Worm (Caenorhabditis elegans): Measurements from ENCODE around the gene K07D4.5.

Gene K07D4.5

DNA sequence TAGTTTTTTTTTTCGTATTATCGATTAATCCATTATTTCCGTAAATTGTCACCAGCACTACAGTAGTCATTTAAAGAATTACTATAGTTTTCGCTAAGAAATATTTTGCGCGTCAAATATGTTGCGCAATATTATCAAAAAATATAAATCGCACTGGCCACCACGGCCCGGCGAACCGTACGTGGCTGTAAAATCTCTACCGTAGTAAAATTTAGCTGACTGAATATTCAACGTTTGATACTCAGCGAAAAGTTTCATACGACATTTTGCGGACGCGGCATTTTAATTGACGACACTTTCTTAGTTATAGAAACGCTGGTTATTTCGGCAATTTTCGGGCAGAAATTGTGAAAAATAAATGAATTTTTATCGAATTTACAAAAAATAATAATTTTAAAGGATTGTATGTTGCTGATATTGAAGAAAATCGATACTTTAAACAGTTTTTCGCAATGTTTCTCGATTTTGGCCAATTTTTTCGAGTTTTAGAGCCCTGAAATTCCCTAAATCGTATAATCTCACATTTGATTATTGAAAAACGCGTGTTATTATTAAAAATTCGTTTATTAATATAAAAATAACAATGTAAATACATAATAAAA, 22.6 kb upstream of the K07D4.5 start:
- TF ChIP-seq tbx-37 (GFP tag; conservative IDR thresholded peaks at IDR 0.05) (peak; percentile 56), flt-1 (GFP tag; IDR thresholded peaks at IDR 0.05) (0 out of 2 replicates have a peak, but pooled peaks have one; percentile 26), pes-1 (GFP tag; IDR thresholded peaks at IDR 0.05) (peak; percentile 65)

DNA sequence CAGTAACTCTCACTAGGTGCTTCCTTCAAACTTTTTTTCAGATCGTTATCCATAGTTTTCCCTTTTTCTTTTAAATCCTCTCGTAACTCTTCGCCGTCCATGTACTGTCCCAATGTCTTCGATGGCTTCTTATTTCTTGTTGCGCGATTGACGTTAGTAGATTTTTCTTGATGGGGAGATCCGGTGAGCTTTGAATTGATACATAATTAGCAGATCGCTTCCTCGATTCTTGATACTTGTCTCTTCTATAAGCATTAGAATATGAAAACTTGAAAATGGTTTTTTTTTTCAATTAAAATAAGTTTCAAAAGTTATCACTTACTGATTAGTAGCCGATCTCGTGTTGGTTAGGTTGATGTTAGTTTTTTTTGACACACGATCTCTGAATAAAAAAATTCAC, 20.0 kb upstream of the K07D4.5 start, which contains the start of gene K07D4.2:
Gene K07D4.2 (minus strand): TSS at position 101 of the 400 bp plus-strand sequence.
- TF ChIP-seq tra-4 (tag; optimal IDR thresholded peaks at IDR 0.05) (no peak), sea-1 (GFP tag; conservative IDR thresholded peaks at IDR 0.05) (no peak), ceh-13 (GFP tag; optimal IDR thresholded peaks at IDR 0.05) (no peak)

DNA sequence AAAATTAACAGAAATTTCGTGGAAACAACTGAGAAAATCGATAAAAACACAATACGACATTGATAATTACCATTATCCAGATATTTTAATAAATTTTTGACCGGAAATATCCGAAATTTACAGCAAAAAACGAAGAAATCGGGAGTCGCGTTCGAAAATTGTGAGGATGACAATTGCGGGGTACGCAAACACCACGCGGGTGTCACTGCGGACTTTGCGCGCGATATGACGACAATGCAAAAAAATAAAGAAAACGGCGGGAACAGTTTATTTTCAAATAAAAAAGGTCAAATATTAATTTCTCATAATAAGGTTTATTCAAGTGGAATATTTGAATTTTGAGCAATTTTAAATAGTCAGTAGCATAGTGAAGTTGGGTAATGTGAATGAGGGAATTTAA, 19.0 kb upstream of the K07D4.5 start, which contains the start of gene rpn-11:
Gene rpn-11 (minus strand): TSS at position 198 of the 400 bp plus-strand sequence.
- no peak for TF ChIP-seq sea-1 (GFP tag; conservative IDR thresholded peaks at IDR 0.05)
- TF ChIP-seq hnd-1 (tag; optimal IDR thresholded peaks at IDR 0.05): no peak
- peak; percentile 30 for TF ChIP-seq F13C5.2 (tag; optimal IDR thresholded peaks at IDR 0.05)

DNA sequence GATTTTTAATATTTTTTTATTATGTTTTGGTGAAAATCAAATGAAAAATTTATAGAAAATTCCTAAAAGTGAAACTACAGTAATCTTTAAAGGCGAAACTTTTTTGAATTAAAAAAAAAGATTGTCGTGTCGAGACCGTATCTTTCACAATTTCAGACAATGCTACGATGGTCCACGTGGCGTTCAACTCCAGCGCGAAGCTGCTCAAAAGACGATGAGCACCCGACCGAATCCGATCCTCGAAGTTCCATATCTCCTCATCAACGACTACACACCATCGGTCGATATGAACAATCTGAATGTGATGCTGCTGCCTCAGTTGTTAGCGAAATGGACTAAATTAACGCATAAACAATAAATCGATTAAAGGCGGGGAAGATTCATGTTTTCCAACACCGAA, 17.3 kb upstream of the K07D4.5 start:
- TF ChIP-seq tra-4 (tag; optimal IDR thresholded peaks at IDR 0.05) (no peak), hmg-4 (GFP tag; optimal IDR thresholded peaks at IDR 0.05) (no peak), scrt-1 (GFP tag; IDR thresholded peaks at IDR 0.05) (no peak), aly-1 (tag; optimal IDR thresholded peaks at IDR 0.05) (no peak), sea-1 (GFP tag; conservative IDR thresholded peaks at IDR 0.05) (no peak), flt-1 (GFP tag; IDR thresholded peaks at IDR 0.05) (no peak), hmbx-1 (tag; optimal IDR thresholded peaks at IDR 0.05) (no peak), tbx-37 (GFP tag; conservative IDR thresholded peaks at IDR 0.05) (no peak), F13C5.2 (tag; optimal IDR thresholded peaks at IDR 0.05) (no peak), ama-1 (optimal IDR thresholded peaks at IDR 0.05) (no peak), B0310.2 (tag; optimal IDR thresholded peaks at IDR 0.05) (no peak)

DNA sequence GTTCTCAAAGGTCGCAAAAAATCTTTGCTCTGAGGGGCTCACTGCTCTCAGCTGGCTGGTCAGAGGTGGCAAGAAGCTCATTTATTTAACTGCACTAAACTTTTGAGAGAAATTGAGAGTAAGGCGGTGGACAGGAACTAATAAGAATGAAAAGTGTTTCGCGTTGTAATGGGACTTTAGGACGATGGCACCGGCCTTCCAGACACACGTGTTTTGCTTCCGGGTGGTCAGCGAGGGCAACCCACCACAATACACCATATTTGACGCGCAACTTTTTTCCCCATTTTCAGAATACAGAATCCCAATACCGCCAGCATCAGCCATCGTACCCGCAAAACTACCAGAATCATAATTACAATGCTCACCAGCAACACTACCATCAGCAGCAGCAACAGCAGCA, 14.7 kb upstream of the K07D4.5 start:
- TF ChIP-seq sea-1 (GFP tag; conservative IDR thresholded peaks at IDR 0.05) (no peak), pes-1 (GFP tag; IDR thresholded peaks at IDR 0.05) (no peak), flt-1 (GFP tag; IDR thresholded peaks at IDR 0.05) (no peak), ets-7 (tag; optimal IDR thresholded peaks at IDR 0.05) (no peak), ceh-13 (GFP tag; optimal IDR thresholded peaks at IDR 0.05) (no peak), tbx-37 (GFP tag; conservative IDR thresholded peaks at IDR 0.05) (no peak), tra-4 (tag; optimal IDR thresholded peaks at IDR 0.05) (no peak), F13C5.2 (tag; optimal IDR thresholded peaks at IDR 0.05) (no peak)

DNA sequence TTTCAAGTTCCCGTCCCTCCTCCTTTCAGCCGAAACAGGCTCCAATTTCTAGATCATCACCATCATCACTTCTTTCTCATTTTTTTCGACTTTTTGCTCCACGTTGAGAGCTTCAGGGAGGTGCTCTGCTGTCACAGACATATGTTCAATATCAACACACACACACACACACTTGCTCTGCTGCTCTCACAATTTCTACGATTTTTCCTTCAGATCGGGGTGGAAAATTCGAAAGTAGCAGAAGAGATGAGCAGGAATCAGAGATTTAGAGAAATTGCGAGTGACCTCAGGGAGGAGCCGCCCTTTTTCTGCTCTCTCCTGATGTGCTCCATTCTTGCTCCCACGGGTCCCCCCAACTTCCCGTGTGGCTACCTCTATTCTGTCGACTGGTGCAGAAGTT, 13.2 kb upstream of the K07D4.5 start, which contains the start of gene pqn-48:
Gene pqn-48 (plus strand): TSS at position 344 of the 400 bp plus-strand sequence.
- TF ChIP-seq pes-1 (GFP tag; IDR thresholded peaks at IDR 0.05) (no peak), ama-1 (optimal IDR thresholded peaks at IDR 0.05) (no peak), tra-4 (tag; optimal IDR thresholded peaks at IDR 0.05) (no peak), tbx-37 (GFP tag; conservative IDR thresholded peaks at IDR 0.05) (no peak)

DNA sequence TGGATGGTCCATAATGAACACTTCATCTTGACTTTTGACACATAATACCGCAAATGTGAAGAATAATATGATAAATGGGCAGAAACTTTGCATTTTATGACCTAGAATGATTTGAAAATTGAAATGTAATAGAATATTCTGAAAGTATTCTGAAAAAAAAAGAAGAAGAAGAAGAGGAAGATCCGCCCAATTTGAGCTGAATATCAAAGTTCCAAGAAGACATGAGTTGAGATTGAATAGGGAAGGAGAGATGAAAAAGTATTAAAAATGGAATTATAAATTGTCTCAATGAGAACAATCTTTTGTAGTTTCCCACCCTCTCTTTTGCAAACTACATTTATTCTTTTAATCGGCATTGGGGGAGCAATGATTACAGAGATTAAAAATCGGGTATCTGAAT, 6.9 kb upstream of the K07D4.5 start, which contains the start of gene K07D4.4:
Gene K07D4.4 (minus strand): TSS at position 101 of the 400 bp plus-strand sequence.
- TF ChIP-seq aly-1 (tag; optimal IDR thresholded peaks at IDR 0.05): no peak
- TF ChIP-seq flt-1 (GFP tag; IDR thresholded peaks at IDR 0.05): no peak
- TF ChIP-seq ceh-36 (tag; optimal IDR thresholded peaks at IDR 0.05): no peak
- no peak for TF ChIP-seq scrt-1 (GFP tag; IDR thresholded peaks at IDR 0.05)
- TF ChIP-seq ceh-13 (GFP tag; optimal IDR thresholded peaks at IDR 0.05): no peak
- TF ChIP-seq ets-7 (tag; optimal IDR thresholded peaks at IDR 0.05): no peak
- no peak for TF ChIP-seq pes-1 (GFP tag; IDR thresholded peaks at IDR 0.05)
- no peak for TF ChIP-seq hmbx-1 (tag; optimal IDR thresholded peaks at IDR 0.05)
- TF ChIP-seq tbx-11 (GFP tag; IDR thresholded peaks at IDR 0.05): no peak

DNA sequence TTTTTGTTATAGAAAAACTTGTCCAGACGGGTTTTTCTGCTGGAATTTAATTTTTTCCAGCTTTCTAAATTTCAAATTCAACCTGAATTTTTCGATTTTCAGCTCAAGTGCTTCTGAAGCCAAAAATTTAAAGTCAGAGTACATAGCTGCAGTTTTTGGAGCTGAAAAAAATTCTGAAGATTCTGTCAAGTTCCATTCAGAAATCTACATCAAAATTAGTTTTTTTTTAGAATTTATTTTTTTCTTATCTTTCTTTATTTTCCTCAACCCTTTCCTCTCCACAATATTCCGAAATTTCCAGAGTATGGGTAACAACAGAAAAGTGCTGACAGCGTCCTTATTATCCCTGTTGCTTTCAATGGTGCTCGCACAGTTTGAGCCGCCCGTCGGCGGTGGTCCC, 2.9 kb upstream of the K07D4.5 start, which contains the start of gene K07D4.9:
Gene K07D4.9 (plus strand): TSS at position 301 of the 400 bp plus-strand sequence.
- no peak for TF ChIP-seq tra-4 (tag; optimal IDR thresholded peaks at IDR 0.05)
- TF ChIP-seq F13C5.2 (tag; optimal IDR thresholded peaks at IDR 0.05): no peak
- TF ChIP-seq ets-7 (tag; optimal IDR thresholded peaks at IDR 0.05): no peak
- no peak for TF ChIP-seq ama-1 (optimal IDR thresholded peaks at IDR 0.05)
- TF ChIP-seq ceh-13 (GFP tag; optimal IDR thresholded peaks at IDR 0.05): no peak
- no peak for TF ChIP-seq B0310.2 (tag; optimal IDR thresholded peaks at IDR 0.05)
- no peak for TF ChIP-seq pes-1 (GFP tag; IDR thresholded peaks at IDR 0.05)
- no peak for TF ChIP-seq tbx-11 (GFP tag; IDR thresholded peaks at IDR 0.05)
- no peak for TF ChIP-seq hmg-4 (GFP tag; optimal IDR thresholded peaks at IDR 0.05)
- no peak for TF ChIP-seq sea-1 (GFP tag; conservative IDR thresholded peaks at IDR 0.05)
- no peak for TF ChIP-seq scrt-1 (GFP tag; IDR thresholded peaks at IDR 0.05)
- TF ChIP-seq tbx-37 (GFP tag; conservative IDR thresholded peaks at IDR 0.05): no peak
- no peak for TF ChIP-seq flt-1 (GFP tag; IDR thresholded peaks at IDR 0.05)
- TF ChIP-seq ceh-36 (tag; optimal IDR thresholded peaks at IDR 0.05): no peak

DNA sequence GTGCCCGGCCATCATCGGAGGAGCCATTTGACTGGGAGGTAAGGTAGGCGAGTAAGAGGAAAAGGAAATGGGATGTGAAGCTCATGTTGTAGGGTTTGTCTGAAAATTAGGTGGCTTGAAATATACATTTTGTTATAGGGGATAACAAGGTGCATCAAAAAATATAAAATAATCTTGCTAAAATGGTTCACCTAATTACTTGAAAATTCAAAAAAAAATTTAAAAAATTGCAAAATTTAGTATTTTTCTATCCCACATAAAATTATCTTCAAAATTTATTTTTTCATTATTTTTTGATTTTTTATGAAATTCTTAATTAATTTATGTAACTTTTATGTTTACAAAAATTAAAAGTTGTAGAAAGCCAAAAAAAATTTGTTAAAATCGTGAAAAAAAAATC, 6.7 kb downstream of the K07D4.5 start, which contains the start of gene K07D4.6:
Gene K07D4.6 (minus strand): TSS at position 101 of the 400 bp plus-strand sequence.
- TF ChIP-seq hmbx-1 (tag; optimal IDR thresholded peaks at IDR 0.05) (no peak), B0310.2 (tag; optimal IDR thresholded peaks at IDR 0.05) (no peak), ama-1 (optimal IDR thresholded peaks at IDR 0.05) (no peak), ceh-13 (GFP tag; optimal IDR thresholded peaks at IDR 0.05) (no peak), F13C5.2 (tag; optimal IDR thresholded peaks at IDR 0.05) (no peak), sea-1 (GFP tag; conservative IDR thresholded peaks at IDR 0.05) (no peak), ceh-36 (tag; optimal IDR thresholded peaks at IDR 0.05) (no peak), flt-1 (GFP tag; IDR thresholded peaks at IDR 0.05) (no peak), tra-4 (tag; optimal IDR thresholded peaks at IDR 0.05) (no peak), hmg-4 (GFP tag; optimal IDR thresholded peaks at IDR 0.05) (no peak), ets-7 (tag; optimal IDR thresholded peaks at IDR 0.05) (no peak), scrt-1 (GFP tag; IDR thresholded peaks at IDR 0.05) (no peak), aly-1 (tag; optimal IDR thresholded peaks at IDR 0.05) (no peak), hnd-1 (tag; optimal IDR thresholded peaks at IDR 0.05) (no peak)

All from whole organism, early embryonic.